Fruit fly (Drosophila melanogaster): ENCODE measurements around the gene CG7656.
A peak's percentile ranks its signal among the peaks of the same experiment; 100 is the strongest.

Gene CG7656

dm6 chr3L:15565829-15566433 lies 22.0 kb downstream of the CG7656 start, which contains the start of gene dop:
Gene dop (plus strand): TSS chr3L:15566013.
- TF ChIP-seq CG8159 (tag; optimal IDR thresholded peaks at IDR 0.05) (no peak), Snoo (tag; optimal IDR thresholded peaks at IDR 0.05) (peak; percentile 20), CG32121 (GFP tag; IDR thresholded peaks at IDR 0.05) (no peak)

- no peak for TF ChIP-seq fd96Ca (GFP tag; IDR thresholded peaks at IDR 0.05)
- TF ChIP-seq CG4496 (GFP tag; IDR thresholded peaks at IDR 0.05), result no peak
- TF ChIP-seq CG9948 (tag; optimal IDR thresholded peaks at IDR 0.05), result no peak
- TF ChIP-seq CG34367 (tag; optimal IDR thresholded peaks at IDR 0.05), result no peak
- TF ChIP-seq D1 (tag; optimal IDR thresholded peaks at IDR 0.05), result no peak
- no peak for TF ChIP-seq CG32121 (GFP tag; IDR thresholded peaks at IDR 0.05)
- TF ChIP-seq Snoo (tag; optimal IDR thresholded peaks at IDR 0.05), result no peak
- TF ChIP-seq CG17806 (tag; optimal IDR thresholded peaks at IDR 0.05), result no peak
- no peak for TF ChIP-seq gl (tag; optimal IDR thresholded peaks at IDR 0.05)
- TF ChIP-seq Pif1B (GFP tag; optimal IDR thresholded peaks at IDR 0.05), result no peak
- TF ChIP-seq CG13204 (GFP tag; optimal IDR thresholded peaks at IDR 0.05), result no peak
- no peak for TF ChIP-seq CG8301 (tag; optimal IDR thresholded peaks at IDR 0.05)
- TF ChIP-seq CG8159 (tag; optimal IDR thresholded peaks at IDR 0.05), result no peak
- no peak for TF ChIP-seq CG15710 (tag; optimal IDR thresholded peaks at IDR 0.05)
- TF ChIP-seq Ets98B (GFP tag; IDR thresholded peaks at IDR 0.05), result no peak
These were observed 24.2 kb downstream of the CG7656 start for dm6 chr3L:15563851-15564106.

- TF ChIP-seq Snoo (tag; optimal IDR thresholded peaks at IDR 0.05), result peak; percentile 42
- TF ChIP-seq D1 (tag; optimal IDR thresholded peaks at IDR 0.05), result peak; percentile 45
- peak; percentile 62 for TF ChIP-seq Ets98B (GFP tag; IDR thresholded peaks at IDR 0.05)
- TF ChIP-seq CG14655 (GFP tag; optimal IDR thresholded peaks at IDR 0.05), result no peak
- TF ChIP-seq CG17806 (tag; optimal IDR thresholded peaks at IDR 0.05), result peak; percentile 58
- TF ChIP-seq CG15710 (tag; optimal IDR thresholded peaks at IDR 0.05), result peak; percentile 51
- peak; percentile 3 for TF ChIP-seq CG8301 (tag; optimal IDR thresholded peaks at IDR 0.05)
- 0 out of 2 replicates have a peak, but pooled peaks have one; percentile 51 for TF ChIP-seq CG12605 (GFP tag; IDR thresholded peaks at IDR 0.05)
- no peak for TF ChIP-seq CG10348 (GFP tag; IDR thresholded peaks at IDR 0.05)
- peak; percentile 25 for TF ChIP-seq CG8159 (tag; optimal IDR thresholded peaks at IDR 0.05)
- no peak for TF ChIP-seq CG13204 (GFP tag; optimal IDR thresholded peaks at IDR 0.05)
- peak; percentile 9 for TF ChIP-seq CG34367 (tag; optimal IDR thresholded peaks at IDR 0.05)
- TF ChIP-seq fd96Ca (GFP tag; IDR thresholded peaks at IDR 0.05), result 0 out of 3 replicates have a peak, but pooled peaks have one; percentile 49
- no peak for TF ChIP-seq Pif1A (GFP tag; optimal IDR thresholded peaks at IDR 0.05)
- no peak for TF ChIP-seq gl (tag; optimal IDR thresholded peaks at IDR 0.05)
- TF ChIP-seq EcR (GFP tag; optimal IDR thresholded peaks at IDR 0.05), result no peak
- TF ChIP-seq CG4496 (GFP tag; IDR thresholded peaks at IDR 0.05), result peak; percentile 71; the same call in 2 of the 3 replicates
- peak; percentile 57; the same call in 1 of the 2 replicates for TF ChIP-seq CG32121 (GFP tag; IDR thresholded peaks at IDR 0.05)
- TF ChIP-seq CG9948 (tag; optimal IDR thresholded peaks at IDR 0.05), result peak; percentile 58
- no peak for TF ChIP-seq Pif1B (GFP tag; optimal IDR thresholded peaks at IDR 0.05)
- TF ChIP-seq rn (GFP tag; IDR thresholded peaks at IDR 0.05), result no peak
These were observed 24.7 kb downstream of the CG7656 start, which contains the start of the genes CG7739 and SCCRO for dm6 chr3L:15563058-15563850. Gene CG7739 (minus strand): TSS chr3L:15563065. Gene SCCRO (plus strand): TSS chr3L:15563427.

- no peak for TF ChIP-seq Ets98B (GFP tag; IDR thresholded peaks at IDR 0.05)
- no peak for TF ChIP-seq CG34367 (tag; optimal IDR thresholded peaks at IDR 0.05)
- no peak for TF ChIP-seq CG15710 (tag; optimal IDR thresholded peaks at IDR 0.05)
- no peak for TF ChIP-seq Pif1B (GFP tag; optimal IDR thresholded peaks at IDR 0.05)
These were observed 25.3 kb downstream of the CG7656 start for dm6 chr3L:15562727-15563057.

dm6 chr3L:15553993-15554644 lies 33.9 kb downstream of the CG7656 start, which contains the start of gene AGO2:
Gene AGO2 (plus strand): TSS chr3L:15554113.
- TF ChIP-seq CG8301 (tag; optimal IDR thresholded peaks at IDR 0.05) (peak; percentile 90), EcR (GFP tag; optimal IDR thresholded peaks at IDR 0.05) (peak; percentile 44), CG8159 (tag; optimal IDR thresholded peaks at IDR 0.05) (peak; percentile 75), CG4496 (GFP tag; IDR thresholded peaks at IDR 0.05) (peak; percentile 96), CG14655 (GFP tag; optimal IDR thresholded peaks at IDR 0.05) (peak; percentile 94), CG13204 (GFP tag; optimal IDR thresholded peaks at IDR 0.05) (no peak), Ets98B (GFP tag; IDR thresholded peaks at IDR 0.05) (peak; percentile 94), Pif1A (GFP tag; optimal IDR thresholded peaks at IDR 0.05) (peak; percentile 89), CG9948 (tag; optimal IDR thresholded peaks at IDR 0.05) (peak; percentile 51), CG15710 (tag; optimal IDR thresholded peaks at IDR 0.05) (peak; percentile 25), Pif1B (GFP tag; optimal IDR thresholded peaks at IDR 0.05) (no peak), CG32121 (GFP tag; IDR thresholded peaks at IDR 0.05) (peak; percentile 93), rn (GFP tag; IDR thresholded peaks at IDR 0.05) (peak; percentile 82), CG34367 (tag; optimal IDR thresholded peaks at IDR 0.05) (no peak), CG10348 (GFP tag; IDR thresholded peaks at IDR 0.05) (no peak), gl (tag; optimal IDR thresholded peaks at IDR 0.05) (peak; percentile 99), CG17806 (tag; optimal IDR thresholded peaks at IDR 0.05) (no peak), CG12605 (GFP tag; IDR thresholded peaks at IDR 0.05) (peak; percentile 92), fd96Ca (GFP tag; IDR thresholded peaks at IDR 0.05) (no peak), D1 (tag; optimal IDR thresholded peaks at IDR 0.05) (peak; percentile 64), Snoo (tag; optimal IDR thresholded peaks at IDR 0.05) (no peak)

Measured in whole organism, pupa.